Fruit fly (Drosophila melanogaster) whole organism, prepupa: ENCODE results near the gene Lipt2.

Source experiments
- Blimp-1 ChIP-seq: fragments of 200-800 bp; sonication (Bioruptor generic); optimal IDR thresholded peaks from 3 replicates; lab custom pipeline; 2017; ENCODE audit warnings: missing biosample characterization, missing genetic modification characterization, mild to moderate bottlenecking, moderate library complexity, missing genetic modification reagents
- CG10669 ChIP-seq: fragments of 200-800 bp; sonication (Bioruptor generic); optimal IDR thresholded peaks from 3 replicates; lab custom pipeline; 2018; ENCODE audit warnings: missing biosample characterization, mild to moderate bottlenecking, missing genetic modification characterization, moderate library complexity
- CG11294 ChIP-seq: fragments of 200-800 bp; sonication (Bioruptor generic); IDR thresholded peaks from 2 replicates; pipeline ENCODE4 v1.3.6; 2022; ENCODE audit warnings: missing biosample characterization, missing genetic modification characterization
- CG11762 ChIP-seq: fragments of 200-800 bp; sonication (Bioruptor generic); optimal IDR thresholded peaks from 3 replicates; lab custom pipeline; 2016; ENCODE audit warnings: missing biosample characterization, missing genetic modification characterization; ENCODE audit not compliant: insufficient read depth
- CG11902 ChIP-seq: fragments of 200-800 bp; sonication (Bioruptor generic); optimal IDR thresholded peaks from 3 replicates; lab custom pipeline; 2016; ENCODE audit warnings: missing biosample characterization, missing genetic modification characterization
- CG1621 ChIP-seq: fragments of 200-800 bp; sonication (Bioruptor generic); optimal IDR thresholded peaks from 3 replicates; lab custom pipeline; 2018; ENCODE audit warnings: missing biosample characterization, mild to moderate bottlenecking, missing genetic modification characterization
- CG3032 ChIP-seq: fragments of 200-800 bp; optimal IDR thresholded peaks from 2 replicates; lab custom pipeline; 2019; ENCODE audit warnings: missing biosample characterization, mild to moderate bottlenecking, missing genetic modification characterization, moderate library complexity
- CG31627 ChIP-seq: fragments of 200-800 bp; sonication (Bioruptor generic); optimal IDR thresholded peaks from 3 replicates; lab custom pipeline; 2016; ENCODE audit warnings: missing biosample characterization, missing genetic modification characterization
- CG32006 ChIP-seq: fragments of 200-800 bp; sonication (Bioruptor generic); optimal IDR thresholded peaks from 3 replicates; lab custom pipeline; 2017; ENCODE audit warnings: missing biosample characterization, mild to moderate bottlenecking, missing genetic modification characterization
- CG3919 ChIP-seq: fragments of 200-800 bp; sonication (Bioruptor generic); optimal IDR thresholded peaks from 3 replicates; lab custom pipeline; 2016; ENCODE audit warnings: missing biosample characterization, missing genetic modification characterization
- CG4318 ChIP-seq: fragments of 200-800 bp; sonication (Bioruptor generic); optimal IDR thresholded peaks from 3 replicates; lab custom pipeline; 2017; ENCODE audit warnings: missing biosample characterization, mild to moderate bottlenecking, missing genetic modification characterization
- CG6163 ChIP-seq: fragments of 200-800 bp; sonication (Bioruptor generic); IDR thresholded peaks from 3 replicates; pipeline ENCODE4 v1.3.6; 2022; ENCODE audit warnings: missing biosample characterization, missing genetic modification characterization
- CG6276 ChIP-seq: fragments of 200-800 bp; sonication (Bioruptor generic); optimal IDR thresholded peaks from 2 replicates; lab custom pipeline; 2017; ENCODE audit warnings: missing biosample characterization, mild to moderate bottlenecking, missing genetic modification characterization
- CG6808 ChIP-seq: fragments of 200-800 bp; sonication (Bioruptor generic); optimal IDR thresholded peaks from 3 replicates; lab custom pipeline; 2017; ENCODE audit warnings: missing biosample characterization, missing genetic modification characterization, mild to moderate bottlenecking, moderate library complexity, missing genetic modification reagents
- CG7368 ChIP-seq: fragments of 200-800 bp; sonication (Bioruptor generic); optimal IDR thresholded peaks from 3 replicates; lab custom pipeline; 2016; ENCODE audit warnings: missing biosample characterization, missing genetic modification characterization
- CG8119 ChIP-seq: fragments of 200-800 bp; sonication (Bioruptor generic); IDR thresholded peaks from 3 replicates; pipeline ENCODE4 v1.3.6; 2022; ENCODE audit warnings: missing biosample characterization, missing genetic modification characterization
- CG8319 ChIP-seq: fragments of 200-800 bp; sonication (Bioruptor generic); optimal IDR thresholded peaks from 3 replicates; lab custom pipeline; 2016; ENCODE audit warnings: missing biosample characterization, missing genetic modification characterization
- CG9139 ChIP-seq: fragments of 200-800 bp; sonication (Bioruptor generic); optimal IDR thresholded peaks from 3 replicates; lab custom pipeline; 2017; ENCODE audit warnings: missing biosample characterization, mild to moderate bottlenecking, missing genetic modification characterization
- Eip75B ChIP-seq: fragments of 200-800 bp; sonication (Bioruptor generic); optimal IDR thresholded peaks from 3 replicates; lab custom pipeline; 2016; ENCODE audit warnings: missing biosample characterization, missing genetic modification characterization
- Eip78C ChIP-seq: fragments of 200-800 bp; sonication (Bioruptor generic); peaks from one replicate; lab custom pipeline; 2016; ENCODE audit warnings: missing biosample characterization, missing genetic modification characterization
- Ets21C ChIP-seq: fragments of 200-800 bp; sonication (Bioruptor generic); optimal IDR thresholded peaks from 3 replicates; lab custom pipeline; 2016; ENCODE audit warnings: missing biosample characterization, missing genetic modification characterization
- Ets96B ChIP-seq: fragments of 200-800 bp; optimal IDR thresholded peaks from 2 replicates; lab custom pipeline; 2019; ENCODE audit warnings: missing biosample characterization, mild to moderate bottlenecking, missing genetic modification characterization, moderate library complexity
- Hr38 ChIP-seq: sonication (Bioruptor generic); optimal IDR thresholded peaks from 2 replicates; lab custom pipeline; 2016; ENCODE audit warnings: missing biosample characterization, missing genetic modification characterization
- Lpt ChIP-seq: fragments of 200-800 bp; sonication (Bioruptor generic); optimal IDR thresholded peaks from 3 replicates; lab custom pipeline; 2016; ENCODE audit warnings: missing biosample characterization, missing genetic modification characterization
- Met ChIP-seq: fragments of 200-800 bp; sonication (Bioruptor generic); optimal IDR thresholded peaks from 3 replicates; lab custom pipeline; 2016; ENCODE audit warnings: missing biosample characterization, missing genetic modification characterization
- OdsH ChIP-seq: fragments of 200-800 bp; sonication (Bioruptor generic); optimal IDR thresholded peaks from 3 replicates; lab custom pipeline; 2016; ENCODE audit warnings: missing biosample characterization, missing genetic modification characterization
- Sox102F ChIP-seq: fragments of 200-800 bp; sonication (Bioruptor generic); optimal IDR thresholded peaks from 2 replicates; lab custom pipeline; 2016; ENCODE audit warnings: missing biosample characterization, mild to moderate bottlenecking, missing genetic modification characterization
- Sox15 ChIP-seq: fragments of 200-800 bp; sonication (Bioruptor generic); optimal IDR thresholded peaks from 3 replicates; lab custom pipeline; 2016; ENCODE audit warnings: missing biosample characterization, missing genetic modification characterization
- achi ChIP-seq: fragments of 200-800 bp; sonication (Bioruptor generic); optimal IDR thresholded peaks from 3 replicates; lab custom pipeline; 2016; ENCODE audit warnings: missing biosample characterization, missing genetic modification characterization
- cyc ChIP-seq: fragments of 200-800 bp; sonication (Bioruptor generic); optimal IDR thresholded peaks from 3 replicates; lab custom pipeline; 2016; ENCODE audit warnings: missing biosample characterization, missing genetic modification characterization
- dsx ChIP-seq: fragments of 200-800 bp; optimal IDR thresholded peaks from 3 replicates; lab custom pipeline; 2019; ENCODE audit warnings: missing biosample characterization, mild to moderate bottlenecking, missing genetic modification characterization, moderate library complexity; ENCODE audit not compliant: poor library complexity, severe bottlenecking
- eg ChIP-seq: fragments of 200-800 bp; sonication (Bioruptor generic); IDR thresholded peaks from 3 replicates; pipeline ENCODE4 v1.3.6; 2022; ENCODE audit warnings: missing biosample characterization, missing genetic modification characterization
- fd59A ChIP-seq: fragments of 200-800 bp; sonication (Bioruptor generic); optimal IDR thresholded peaks from 2 replicates; lab custom pipeline; 2017; ENCODE audit warnings: missing biosample characterization, mild to moderate bottlenecking, missing genetic modification characterization, missing genetic modification reagents
- fkh ChIP-seq: fragments of 200-800 bp; sonication (Bioruptor generic); optimal IDR thresholded peaks from 3 replicates; lab custom pipeline; 2017; ENCODE audit warnings: missing biosample characterization, mild to moderate bottlenecking, missing genetic modification characterization, moderate library complexity
- net ChIP-seq: fragments of 200-800 bp; sonication (Bioruptor generic); optimal IDR thresholded peaks from 3 replicates; lab custom pipeline; 2016; ENCODE audit warnings: missing biosample characterization, missing genetic modification characterization
- pdm3 ChIP-seq: fragments of 200-800 bp; sonication (Bioruptor generic); optimal IDR thresholded peaks from 3 replicates; lab custom pipeline; 2016; ENCODE audit warnings: missing biosample characterization, missing genetic modification characterization
- salr ChIP-seq, 2 experiments: fragments of 200-800 bp; sonication (Bioruptor generic); optimal IDR thresholded peaks; 3 replicates each; lab custom pipeline; 2016 to 2018; ENCODE audit warnings: missing biosample characterization in 2 of 2, missing genetic modification characterization in 2 of 2, mild to moderate bottlenecking in 1 of 2
- ss ChIP-seq, 2 experiments: fragments of 200-800 bp; sonication (Bioruptor generic); optimal IDR thresholded peaks; 2 replicates in 1 of 2; 3 replicates in 1 of 2; lab custom pipeline; 2017 to 2018; ENCODE audit warnings: mild to moderate bottlenecking in 2 of 2, missing biosample characterization in 2 of 2, missing genetic modification characterization in 2 of 2, moderate library complexity in 1 of 2
- svp ChIP-seq: fragments of 200-800 bp; sonication (Bioruptor generic); peaks from one replicate; lab custom pipeline; 2016; ENCODE audit warnings: missing biosample characterization, missing genetic modification characterization
- topi ChIP-seq: fragments of 200-800 bp; sonication (Bioruptor generic); optimal IDR thresholded peaks from 3 replicates; lab custom pipeline; 2016; ENCODE audit warnings: missing biosample characterization, missing genetic modification characterization

Lipt2 gene

dm6 chr3R:4402884-4403705, 34.0 kb downstream of the Lipt2 start, which contains the start of gene lost (continued):
- TF ChIP-seq fd59A (GFP tag; lab: Kevin White, UChicago) (no peak), CG10669 (no peak), svp (GFP tag; lab: Kevin White, UChicago) (peak; percentile 92), CG3032 (tag; lab: Kevin White, UChicago) (no peak), ss (GFP tag; optimal IDR thresholded peaks at IDR 0.05; lab: Kevin White, UChicago) (no peak), Ets21C (GFP tag; lab: Kevin White, UChicago) (no peak), CG32006 (GFP tag; lab: Kevin White, UChicago) (no peak), CG6163 (GFP tag; lab: Robert Waterston, UW) (peak; percentile 59; the same call in 2 of the 3 replicates), CG1621 (tag; lab: Kevin White, UChicago) (peak; percentile 27), CG4318 (GFP tag; lab: Kevin White, UChicago) (no peak), net (GFP tag; lab: Kevin White, UChicago) (no peak), eg (GFP tag; lab: Robert Waterston, UW) (peak; percentile 51; the same call in 1 of the 3 replicates), CG31627 (GFP tag; lab: Kevin White, UChicago) (no peak)
- TF ChIP-seq, all 60 proteins: peak for 18

- TF ChIP-seq OdsH (GFP tag; lab: Kevin White, UChicago) (no peak), dsx (no peak), CG6808 (GFP tag; lab: Kevin White, UChicago) (no peak), CG8119 (GFP tag; lab: Robert Waterston, UW) (no peak), ss (GFP tag; optimal IDR thresholded peaks at IDR 0.05; lab: Kevin White, UChicago) (no peak), CG4318 (GFP tag; lab: Kevin White, UChicago) (no peak), Sox102F (GFP tag; lab: Kevin White, UChicago) (no peak), Ets96B (tag; lab: Kevin White, UChicago) (no peak), CG11902 (GFP tag; lab: Kevin White, UChicago) (no peak), CG7368 (GFP tag; lab: Kevin White, UChicago) (no peak), topi (GFP tag; lab: Kevin White, UChicago) (no peak), CG3919 (GFP tag; lab: Kevin White, UChicago) (no peak), CG6163 (GFP tag; lab: Robert Waterston, UW) (no peak), fd59A (GFP tag; lab: Kevin White, UChicago) (no peak)
These were observed 35.0 kb downstream of the Lipt2 start, which contains the start of gene CG9853 for dm6 chr3R:4401977-4402589. TSS of gene CG9853 (minus strand) at chr3R:4402027.

DNA sequence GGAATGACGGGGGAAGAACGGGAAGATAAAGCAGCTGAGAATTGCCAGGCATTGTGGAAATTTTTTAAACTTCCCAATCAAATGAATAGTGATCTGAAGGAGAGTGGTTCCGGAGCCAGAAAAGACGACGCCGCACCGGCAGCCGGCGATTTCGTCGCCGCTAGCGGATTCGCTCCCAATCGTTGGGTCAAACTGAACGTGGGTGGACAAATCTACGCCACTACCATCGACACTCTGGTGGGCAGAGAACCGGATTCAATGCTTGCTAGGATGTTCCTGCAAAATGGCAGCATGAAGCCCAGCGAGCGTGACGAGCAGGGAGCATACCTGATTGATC, 36.7 kb downstream of the Lipt2 start, which contains the start of gene CG14647:
CG14647 (plus strand) TSS at position 14 of the 337 bp plus-strand sequence.
- no peak for TF ChIP-seq cyc (GFP tag; lab: Kevin White, UChicago)

- TF ChIP-seq Eip78C (GFP tag; lab: Kevin White, UChicago) (peak; percentile 65), Lpt (GFP tag; lab: Kevin White, UChicago) (peak; percentile 5), CG9139 (GFP tag; lab: Kevin White, UChicago) (no peak), CG6276 (GFP tag; lab: Kevin White, UChicago) (no peak), Ets21C (GFP tag; lab: Kevin White, UChicago) (peak; percentile 32), fkh (GFP tag; lab: Kevin White, UChicago) (peak; percentile 66), CG31627 (GFP tag; lab: Kevin White, UChicago) (peak; percentile 47), net (GFP tag; lab: Kevin White, UChicago) (no peak), CG3919 (GFP tag; lab: Kevin White, UChicago) (no peak), CG11762 (GFP tag; lab: Kevin White, UChicago) (no peak), Blimp-1 (GFP tag; lab: Kevin White, UChicago) (peak; percentile 2), pdm3 (GFP tag; lab: Kevin White, UChicago) (peak; percentile 40), eg (GFP tag; lab: Robert Waterston, UW) (peak; percentile 23; the same call in 1 of the 3 replicates), CG32006 (GFP tag; lab: Kevin White, UChicago) (peak; percentile 59), salr (GFP tag; optimal IDR thresholded peaks at IDR 0.05; lab: Kevin White, UChicago) (peak in 1 of 2 experiments; percentile 52), topi (GFP tag; lab: Kevin White, UChicago) (peak; percentile 5), OdsH (GFP tag; lab: Kevin White, UChicago) (peak; percentile 37), Sox15 (GFP tag; lab: Kevin White, UChicago) (peak; percentile 19), Eip75B (GFP tag; lab: Kevin White, UChicago) (no peak), CG8319 (GFP tag; lab: Kevin White, UChicago) (no peak), CG11294 (GFP tag; lab: Robert Waterston, UW) (no peak), Met (GFP tag; lab: Kevin White, UChicago) (peak; percentile 28), Hr38 (GFP tag; lab: Kevin White, UChicago) (no peak), achi (GFP tag; lab: Kevin White, UChicago) (peak; percentile 33)
These were observed 37.2 kb downstream of the Lipt2 start for dm6 chr3R:4399810-4400496.
